Worm (Caenorhabditis elegans) whole organism, mixed stage, embryonic: ENCODE results near the gene T15B7.15.

Experiments
- M03D4.4 ChIP-seq: sonication (generic microtip); optimal IDR thresholded peaks from 2 replicates; lab custom pipeline; 2017; ENCODE audit warnings: mild to moderate bottlenecking, missing genetic modification characterization, missing compliant biosample characterization
- elt-1 ChIP-seq: sonication (generic microtip); optimal IDR thresholded peaks from 2 replicates; lab custom pipeline; 2017; ENCODE audit warnings: missing genetic modification characterization, mild to moderate bottlenecking, missing compliant biosample characterization, antibody characterized with exemption, moderate library complexity, borderline replicate concordance; ENCODE audit not compliant: insufficient read depth
- elt-3 ChIP-seq: fragments of 150-350 bp; optimal IDR thresholded peaks from 2 replicates; lab custom pipeline; 2014; ENCODE audit warnings: missing biosample characterization, missing genetic modification characterization
- flh-1 ChIP-seq: fragments of 200-800 bp; sonication (Bioruptor generic); optimal IDR thresholded peaks from 2 replicates; lab custom pipeline; 2018; ENCODE audit warnings: mild to moderate bottlenecking, missing genetic modification characterization, moderate library complexity, missing compliant biosample characterization
- nhr-12 ChIP-seq: fragments of 150-350 bp; optimal IDR thresholded peaks from 2 replicates; lab custom pipeline; 2014; ENCODE audit warnings: missing biosample characterization, missing genetic modification characterization
- nhr-76 ChIP-seq: sonication (generic microtip); optimal IDR thresholded peaks from 2 replicates; lab custom pipeline; 2017; ENCODE audit warnings: missing biosample characterization, missing genetic modification characterization
- sptf-1 ChIP-seq: sonication (generic microtip); optimal IDR thresholded peaks from 2 replicates; lab custom pipeline; 2017; ENCODE audit warnings: mild to moderate bottlenecking, missing genetic modification characterization, moderate library complexity, missing compliant biosample characterization

ce11 chrV:6813862-6814261 is 24.6 kb downstream of the T15B7.15 start:
- no peak for TF ChIP-seq elt-1 (tag; lab: Kevin White, UChicago)
- no peak for TF ChIP-seq elt-3
- TF ChIP-seq nhr-76, result no peak
- TF ChIP-seq sptf-1 (tag; lab: Kevin White, UChicago), result no peak
- no peak for TF ChIP-seq nhr-12
- TF ChIP-seq flh-1 (GFP tag; lab: Kevin White, UChicago), result no peak
- TF ChIP-seq M03D4.4 (tag; lab: Kevin White, UChicago), result no peak
